Worm (Caenorhabditis elegans) whole organism, L4 larva: Measurements from ENCODE around the gene unc-130.

ENCODE experiments used
- D1046.2 ChIP-seq: fragments of 200-800 bp; sonication (Bioruptor generic); IDR thresholded peaks from 2 replicates; pipeline ENCODE4 v1.3.6; 2022; ENCODE audit warnings: missing genetic modification characterization, missing compliant biosample characterization
- aly-2 ChIP-seq: sonication (generic microtip); optimal IDR thresholded peaks from 2 replicates; lab custom pipeline; 2018; ENCODE audit warnings: missing biosample characterization, missing genetic modification characterization
- attf-4 ChIP-seq: sonication (generic microtip); optimal IDR thresholded peaks from 3 replicates; lab custom pipeline; 2017; ENCODE audit warnings: missing biosample characterization, missing genetic modification characterization
- dmd-9 ChIP-seq: fragments of 200-800 bp; sonication (Bioruptor generic); IDR thresholded peaks from 2 replicates; pipeline ENCODE4 v1.3.6; 2022; ENCODE audit warnings: missing genetic modification reagents, missing genetic modification characterization, missing compliant biosample characterization
- lir-3 ChIP-seq: sonication (generic microtip); optimal IDR thresholded peaks from 2 replicates; lab custom pipeline; 2016; ENCODE audit warnings: mild to moderate bottlenecking, missing genetic modification characterization, missing compliant biosample characterization
- madf-5 ChIP-seq, 2 experiments: fragments of 200-800 bp; sonication (Bioruptor generic); IDR thresholded peaks; 2 replicates each; pipeline ENCODE4 v1.3.6; 2022; ENCODE audit warnings: missing compliant biosample characterization in 2 of 2, missing genetic modification characterization in 2 of 2
- nhr-77 ChIP-seq: fragments of 150-350 bp; optimal IDR thresholded peaks from 2 replicates; lab custom pipeline; 2014; ENCODE audit warnings: missing biosample characterization, missing genetic modification characterization
- unc-39 ChIP-seq: sonication (generic microtip); optimal IDR thresholded peaks from 2 replicates; lab custom pipeline; 2017; ENCODE audit warnings: missing biosample characterization, missing genetic modification characterization

ce11 chrII:11307332-11307731 is 25.6 kb downstream of the unc-130 start:
- TF ChIP-seq D1046.2 (GFP tag; lab: Robert Waterston, UW) (no peak), dmd-9 (GFP tag; lab: Robert Waterston, UW) (no peak), aly-2 (tag; lab: Kevin White, UChicago) (no peak), nhr-77 (no peak), attf-4 (tag; lab: Kevin White, UChicago) (no peak), unc-39 (tag; lab: Kevin White, UChicago) (no peak), lir-3 (tag; lab: Kevin White, UChicago) (no peak), madf-5 (GFP tag; IDR thresholded peaks at IDR 0.05; lab: Robert Waterston, UW) (no peak)
